Worm (Caenorhabditis elegans) whole organism, early embryonic: ENCODE data around the gene drap-1.

Source experiments
- B0310.2 ChIP-seq: sonication (generic microtip); optimal IDR thresholded peaks from 2 replicates; lab custom pipeline; 2016; ENCODE audit warnings: mild to moderate bottlenecking, missing genetic modification characterization, missing compliant biosample characterization
- F13C5.2 ChIP-seq: sonication (generic microtip); optimal IDR thresholded peaks from 2 replicates; lab custom pipeline; 2017; ENCODE audit warnings: mild to moderate bottlenecking, missing genetic modification characterization, inconsistent platforms, missing compliant biosample characterization
- aly-1 ChIP-seq: sonication (generic microtip); optimal IDR thresholded peaks from 2 replicates; lab custom pipeline; 2016; ENCODE audit warnings: missing genetic modification characterization, missing compliant biosample characterization
- ama-1 ChIP-seq: fragments of 150-350 bp; optimal IDR thresholded peaks from 2 replicates; lab custom pipeline; 2014
- ceh-13 ChIP-seq: fragments of 200-800 bp; sonication (Bioruptor generic); optimal IDR thresholded peaks from 2 replicates; lab custom pipeline; 2018; ENCODE audit warnings: mild to moderate bottlenecking, missing genetic modification characterization, missing compliant biosample characterization
- ceh-36 ChIP-seq: sonication (generic microtip); optimal IDR thresholded peaks from 2 replicates; lab custom pipeline; 2016; ENCODE audit warnings: missing genetic modification characterization, inconsistent platforms, missing compliant biosample characterization
- ets-7 ChIP-seq: sonication (generic microtip); optimal IDR thresholded peaks from 2 replicates; lab custom pipeline; 2016; ENCODE audit warnings: missing genotype, missing genetic modification characterization, missing compliant biosample characterization
- flt-1 ChIP-seq: fragments of 200-800 bp; sonication (Bioruptor generic); IDR thresholded peaks from 2 replicates; pipeline ENCODE4 v1.3.6; 2022; ENCODE audit warnings: missing genetic modification characterization, missing compliant biosample characterization
- hmbx-1 ChIP-seq: sonication (generic microtip); optimal IDR thresholded peaks from 2 replicates; lab custom pipeline; 2016; ENCODE audit warnings: mild to moderate bottlenecking, missing genetic modification characterization, missing compliant biosample characterization
- hmg-4 ChIP-seq: fragments of 200-800 bp; sonication (Bioruptor generic); optimal IDR thresholded peaks from 2 replicates; lab custom pipeline; 2018; ENCODE audit warnings: mild to moderate bottlenecking, missing genetic modification characterization, missing compliant biosample characterization
- hnd-1 ChIP-seq: sonication (generic microtip); optimal IDR thresholded peaks from 2 replicates; lab custom pipeline; 2016; ENCODE audit warnings: missing genetic modification characterization, missing compliant biosample characterization
- pes-1 ChIP-seq: fragments of 200-800 bp; sonication (Bioruptor generic); IDR thresholded peaks from 2 replicates; pipeline ENCODE4 v1.3.6; 2022; ENCODE audit warnings: missing genetic modification reagents, missing genetic modification characterization, missing compliant biosample characterization
- scrt-1 ChIP-seq: fragments of 200-800 bp; sonication (Bioruptor generic); IDR thresholded peaks from 2 replicates; pipeline ENCODE4 v1.3.6; 2022; ENCODE audit warnings: missing genetic modification characterization, missing compliant biosample characterization
- sea-1 ChIP-seq: fragments of 200-800 bp; sonication (Bioruptor generic); conservative IDR thresholded peaks from 2 replicates; pipeline ENCODE4 v1.3.6; 2022; ENCODE audit warnings: missing genetic modification characterization, missing compliant biosample characterization
- tbx-11 ChIP-seq: fragments of 200-800 bp; sonication (Bioruptor generic); IDR thresholded peaks from 2 replicates; pipeline ENCODE4 v1.3.6; 2022; ENCODE audit warnings: missing genetic modification characterization, missing compliant biosample characterization
- tbx-37 ChIP-seq: fragments of 200-800 bp; sonication (Bioruptor generic); conservative IDR thresholded peaks from 2 replicates; pipeline ENCODE4 v1.3.6; 2022; ENCODE audit warnings: missing genetic modification reagents, missing genetic modification characterization, missing compliant biosample characterization
- tra-4 ChIP-seq: sonication (generic microtip); optimal IDR thresholded peaks from 2 replicates; lab custom pipeline; 2017; ENCODE audit warnings: missing genetic modification characterization, missing compliant biosample characterization

drap-1 gene

ce11 chrV:9696715-9697114 is 33.2 kb upstream of the drap-1 start, which contains the start of gene her-1:
Gene her-1 (plus strand): TSS chrV:9697015.
- no peak for TF ChIP-seq ceh-36 (tag; lab: Kevin White, UChicago)
- TF ChIP-seq scrt-1 (GFP tag; lab: Robert Waterston, UW), result no peak
- TF ChIP-seq ama-1 (lab: Kevin White, UChicago), result no peak
- no peak for TF ChIP-seq hmbx-1
- TF ChIP-seq ets-7 (tag; lab: Kevin White, UChicago), result no peak
- no peak for TF ChIP-seq F13C5.2 (tag; lab: Kevin White, UChicago)
- TF ChIP-seq sea-1 (GFP tag; lab: Robert Waterston, UW), result no peak
- TF ChIP-seq tra-4 (tag; lab: Kevin White, UChicago), result no peak
- no peak for TF ChIP-seq aly-1 (tag; lab: Kevin White, UChicago)

DNA sequence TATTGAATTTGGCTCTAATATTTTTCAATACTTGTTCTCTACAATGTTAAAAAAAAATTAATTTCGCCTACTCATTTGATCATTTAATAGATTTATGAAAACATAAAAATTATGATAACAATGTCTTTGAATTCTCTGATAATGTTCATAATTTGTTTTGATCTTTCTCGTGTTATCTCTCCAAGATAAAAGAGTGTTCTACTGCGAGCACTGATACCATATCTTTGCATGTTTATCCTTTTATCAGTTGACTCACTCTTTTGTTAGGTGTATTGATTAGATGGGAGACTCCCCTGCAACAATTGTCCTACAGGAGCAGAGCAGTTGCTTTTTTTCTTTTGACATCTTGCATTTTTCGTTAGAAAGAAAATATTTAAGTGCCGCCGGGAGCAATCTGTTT is 30.7 kb upstream of the drap-1 start:
- TF ChIP-seq aly-1 (tag; lab: Kevin White, UChicago) (no peak), hmbx-1 (no peak), ama-1 (lab: Kevin White, UChicago) (no peak), ceh-13 (GFP tag; lab: Kevin White, UChicago) (no peak), hmg-4 (GFP tag; lab: Kevin White, UChicago) (no peak), F13C5.2 (tag; lab: Kevin White, UChicago) (no peak), ceh-36 (tag; lab: Kevin White, UChicago) (no peak), tbx-11 (GFP tag; lab: Robert Waterston, UW) (no peak), ets-7 (tag; lab: Kevin White, UChicago) (no peak), sea-1 (GFP tag; lab: Robert Waterston, UW) (no peak), flt-1 (GFP tag; lab: Robert Waterston, UW) (no peak), B0310.2 (no peak), scrt-1 (GFP tag; lab: Robert Waterston, UW) (no peak), tra-4 (tag; lab: Kevin White, UChicago) (no peak)

ce11 chrV:9701861-9702260 is 28.0 kb upstream of the drap-1 start:
- no peak for TF ChIP-seq ama-1 (lab: Kevin White, UChicago)
- TF ChIP-seq aly-1 (tag; lab: Kevin White, UChicago), result no peak
- no peak for TF ChIP-seq ets-7 (tag; lab: Kevin White, UChicago)
- TF ChIP-seq sea-1 (GFP tag; lab: Robert Waterston, UW), result no peak
- no peak for TF ChIP-seq hnd-1
- TF ChIP-seq B0310.2, result no peak
- TF ChIP-seq F13C5.2 (tag; lab: Kevin White, UChicago), result no peak
- TF ChIP-seq tra-4 (tag; lab: Kevin White, UChicago), result no peak
- no peak for TF ChIP-seq ceh-36 (tag; lab: Kevin White, UChicago)
- no peak for TF ChIP-seq hmbx-1
- TF ChIP-seq flt-1 (GFP tag; lab: Robert Waterston, UW), result no peak
- TF ChIP-seq ceh-13 (GFP tag; lab: Kevin White, UChicago), result no peak
- no peak for TF ChIP-seq tbx-11 (GFP tag; lab: Robert Waterston, UW)
- TF ChIP-seq pes-1, result no peak
- TF ChIP-seq hmg-4 (GFP tag; lab: Kevin White, UChicago), result no peak
- no peak for TF ChIP-seq scrt-1 (GFP tag; lab: Robert Waterston, UW)
- no peak for TF ChIP-seq tbx-37 (GFP tag; lab: Robert Waterston, UW)

- TF ChIP-seq tbx-11 (GFP tag; lab: Robert Waterston, UW) (no peak), hmg-4 (GFP tag; lab: Kevin White, UChicago) (no peak), B0310.2 (no peak), hnd-1 (no peak), tra-4 (tag; lab: Kevin White, UChicago) (no peak), scrt-1 (GFP tag; lab: Robert Waterston, UW) (no peak), tbx-37 (GFP tag; lab: Robert Waterston, UW) (no peak), ama-1 (lab: Kevin White, UChicago) (no peak), pes-1 (no peak), hmbx-1 (no peak), aly-1 (tag; lab: Kevin White, UChicago) (no peak), ceh-13 (GFP tag; lab: Kevin White, UChicago) (no peak), F13C5.2 (tag; lab: Kevin White, UChicago) (no peak), sea-1 (GFP tag; lab: Robert Waterston, UW) (no peak), flt-1 (GFP tag; lab: Robert Waterston, UW) (no peak), ets-7 (tag; lab: Kevin White, UChicago) (no peak)
Measured at ce11 chrV:9702755-9703154, 27.2 kb upstream of the drap-1 start, which contains the start of gene xbx-6. Gene xbx-6 (plus strand): TSS chrV:9703055.

DNA sequence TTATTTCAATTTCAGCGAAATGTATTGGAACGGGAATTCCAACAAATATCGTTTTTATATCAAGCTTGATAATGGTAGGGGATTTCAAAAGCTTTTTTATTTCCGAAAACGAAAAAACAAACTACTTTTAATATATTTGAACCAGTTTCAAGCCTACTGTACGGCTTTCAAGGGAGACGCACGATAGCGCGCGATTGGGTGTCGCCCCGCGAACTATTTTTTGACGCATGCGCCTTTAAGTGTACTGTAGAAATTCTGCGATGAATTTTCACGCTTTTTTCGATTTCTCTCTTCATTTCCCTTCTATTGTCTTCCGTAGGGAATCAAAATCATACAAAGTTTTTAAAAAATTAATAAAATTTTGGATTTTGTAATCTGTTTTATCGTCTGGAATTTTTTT is 26.4 kb upstream of the drap-1 start:
- TF ChIP-seq F13C5.2 (tag; lab: Kevin White, UChicago), result no peak

ce11 chrV:9704399-9704798 is 25.5 kb upstream of the drap-1 start:
- TF ChIP-seq tbx-11 (GFP tag; lab: Robert Waterston, UW) (no peak), pes-1 (no peak), scrt-1 (GFP tag; lab: Robert Waterston, UW) (no peak), ceh-13 (GFP tag; lab: Kevin White, UChicago) (no peak), ama-1 (lab: Kevin White, UChicago) (no peak), sea-1 (GFP tag; lab: Robert Waterston, UW) (no peak), tra-4 (tag; lab: Kevin White, UChicago) (no peak)

DNA sequence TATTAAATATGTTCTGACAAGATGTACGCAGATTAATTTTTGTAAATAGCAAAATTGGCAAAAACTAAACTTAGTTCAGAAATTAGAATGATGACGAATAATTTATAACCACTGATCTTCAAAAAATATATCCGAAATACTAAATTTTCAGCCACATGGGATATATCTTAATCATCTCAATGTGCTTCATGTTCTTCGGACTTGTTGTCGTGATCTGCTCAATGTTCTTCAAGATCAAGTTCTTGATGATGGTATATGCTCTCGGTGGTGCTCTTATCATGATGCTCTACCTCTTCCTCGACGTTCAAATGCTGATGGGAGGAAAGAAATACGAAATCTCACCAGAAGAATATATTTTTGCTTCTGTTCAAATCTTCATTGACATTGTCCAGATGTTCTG is 23.3 kb upstream of the drap-1 start:
- TF ChIP-seq scrt-1 (GFP tag; lab: Robert Waterston, UW), result no peak
- no peak for TF ChIP-seq ceh-36 (tag; lab: Kevin White, UChicago)
- no peak for TF ChIP-seq ceh-13 (GFP tag; lab: Kevin White, UChicago)
- TF ChIP-seq F13C5.2 (tag; lab: Kevin White, UChicago), result no peak
- TF ChIP-seq aly-1 (tag; lab: Kevin White, UChicago), result no peak
- no peak for TF ChIP-seq B0310.2
- TF ChIP-seq sea-1 (GFP tag; lab: Robert Waterston, UW), result no peak
- TF ChIP-seq ets-7 (tag; lab: Kevin White, UChicago), result no peak
- no peak for TF ChIP-seq tbx-11 (GFP tag; lab: Robert Waterston, UW)
- no peak for TF ChIP-seq pes-1
- no peak for TF ChIP-seq hmbx-1
- no peak for TF ChIP-seq flt-1 (GFP tag; lab: Robert Waterston, UW)
- TF ChIP-seq tbx-37 (GFP tag; lab: Robert Waterston, UW), result no peak
- TF ChIP-seq ama-1 (lab: Kevin White, UChicago), result no peak
- no peak for TF ChIP-seq hnd-1
- no peak for TF ChIP-seq tra-4 (tag; lab: Kevin White, UChicago)
